Fruit fly (Drosophila melanogaster) whole organism, pupa: ENCODE data around the gene CG11658.
A peak's percentile ranks its signal among the peaks of the same experiment; 100 is the strongest.

ENCODE experiments used
- CG10348 ChIP-seq: fragments of 200-800 bp; sonication (Bioruptor generic); IDR thresholded peaks from 2 replicates; pipeline ENCODE4 v1.3.6; 2022; ENCODE audit warnings: missing biosample characterization, missing genetic modification characterization
- CG12605 ChIP-seq: fragments of 200-800 bp; sonication (Bioruptor generic); IDR thresholded peaks from 2 replicates; pipeline ENCODE4 v1.3.6; 2022; ENCODE audit warnings: missing biosample characterization, missing genetic modification characterization
- CG13204 ChIP-seq: fragments of 200-800 bp; sonication (Bioruptor generic); optimal IDR thresholded peaks from 2 replicates; lab custom pipeline; 2018; ENCODE audit warnings: missing biosample characterization, mild to moderate bottlenecking, missing genetic modification characterization, moderate library complexity
- CG14655 ChIP-seq: fragments of 200-800 bp; sonication (Bioruptor generic); optimal IDR thresholded peaks from 3 replicates; lab custom pipeline; 2017; ENCODE audit warnings: mild to moderate bottlenecking, missing biosample characterization, missing genetic modification reagents, missing genetic modification characterization
- CG15710 ChIP-seq: fragments of 200-800 bp; sonication (Bioruptor generic); optimal IDR thresholded peaks from 2 replicates; lab custom pipeline; 2018; ENCODE audit warnings: missing biosample characterization, mild to moderate bottlenecking, missing genetic modification characterization, moderate library complexity
- CG17806 ChIP-seq: fragments of 200-800 bp; sonication (Bioruptor generic); optimal IDR thresholded peaks from 2 replicates; lab custom pipeline; 2018; ENCODE audit warnings: missing biosample characterization, mild to moderate bottlenecking, missing genetic modification characterization, moderate library complexity
- CG32121 ChIP-seq: fragments of 200-800 bp; sonication (Bioruptor generic); IDR thresholded peaks from 2 replicates; pipeline ENCODE4 v1.3.6; 2022; ENCODE audit warnings: missing biosample characterization, missing genetic modification characterization
- CG34367 ChIP-seq: fragments of 200-800 bp; sonication (Bioruptor generic); optimal IDR thresholded peaks from 2 replicates; lab custom pipeline; 2018; ENCODE audit warnings: missing biosample characterization, mild to moderate bottlenecking, missing genetic modification characterization
- CG4496 ChIP-seq: fragments of 200-800 bp; sonication (Bioruptor generic); IDR thresholded peaks from 3 replicates; pipeline ENCODE4 v1.3.6; 2022; ENCODE audit warnings: missing biosample characterization, missing genetic modification characterization
- CG8159 ChIP-seq: fragments of 200-800 bp; sonication (Bioruptor generic); optimal IDR thresholded peaks from 3 replicates; lab custom pipeline; 2018; ENCODE audit warnings: missing biosample characterization, mild to moderate bottlenecking, missing genetic modification characterization, moderate library complexity
- CG8301 ChIP-seq: fragments of 200-800 bp; sonication (Bioruptor generic); optimal IDR thresholded peaks from 2 replicates; lab custom pipeline; 2018; ENCODE audit warnings: missing biosample characterization, mild to moderate bottlenecking, missing genetic modification characterization
- CG9948 ChIP-seq: fragments of 200-800 bp; sonication (Bioruptor generic); optimal IDR thresholded peaks from 2 replicates; lab custom pipeline; 2018; ENCODE audit warnings: missing biosample characterization, mild to moderate bottlenecking, missing genetic modification characterization, moderate library complexity
- D1 ChIP-seq: fragments of 200-800 bp; sonication (Bioruptor generic); optimal IDR thresholded peaks from 2 replicates; lab custom pipeline; 2018; ENCODE audit warnings: missing biosample characterization, mild to moderate bottlenecking, missing genetic modification characterization, moderate library complexity
- EcR ChIP-seq: fragments of 200-800 bp; sonication (Bioruptor generic); optimal IDR thresholded peaks from 3 replicates; lab custom pipeline; 2019; ENCODE audit warnings: missing biosample characterization, missing genetic modification characterization, mild to moderate bottlenecking, moderate library complexity, missing genetic modification reagents
- Ets98B ChIP-seq: fragments of 200-800 bp; sonication (Bioruptor generic); IDR thresholded peaks from 2 replicates; pipeline ENCODE4 v1.3.6; 2022; ENCODE audit warnings: missing biosample characterization, missing genetic modification characterization
- Pif1A ChIP-seq: fragments of 200-800 bp; sonication (Bioruptor generic); optimal IDR thresholded peaks from 3 replicates; lab custom pipeline; 2016; ENCODE audit warnings: missing biosample characterization, missing genetic modification characterization
- Pif1B ChIP-seq: fragments of 200-800 bp; sonication (Bioruptor generic); optimal IDR thresholded peaks from 3 replicates; lab custom pipeline; 2016; ENCODE audit warnings: missing biosample characterization, missing genetic modification characterization
- Snoo ChIP-seq: fragments of 200-800 bp; sonication (Bioruptor generic); optimal IDR thresholded peaks from 3 replicates; lab custom pipeline; 2017; ENCODE audit warnings: missing biosample characterization, mild to moderate bottlenecking, missing genetic modification characterization, inconsistent platforms
- fd96Ca ChIP-seq: fragments of 200-800 bp; sonication (Bioruptor generic); IDR thresholded peaks from 3 replicates; pipeline ENCODE4 v1.3.6; 2022; ENCODE audit warnings: missing biosample characterization, missing genetic modification characterization
- gl ChIP-seq: fragments of 200-800 bp; sonication (Bioruptor generic); optimal IDR thresholded peaks from 2 replicates; lab custom pipeline; 2018; ENCODE audit warnings: missing biosample characterization, mild to moderate bottlenecking, missing genetic modification characterization
- rn ChIP-seq: fragments of 200-800 bp; sonication (Bioruptor generic); IDR thresholded peaks from 2 replicates; pipeline ENCODE4 v1.3.6; 2022; ENCODE audit warnings: missing biosample characterization, missing genetic modification characterization

The CG11658 gene

DNA sequence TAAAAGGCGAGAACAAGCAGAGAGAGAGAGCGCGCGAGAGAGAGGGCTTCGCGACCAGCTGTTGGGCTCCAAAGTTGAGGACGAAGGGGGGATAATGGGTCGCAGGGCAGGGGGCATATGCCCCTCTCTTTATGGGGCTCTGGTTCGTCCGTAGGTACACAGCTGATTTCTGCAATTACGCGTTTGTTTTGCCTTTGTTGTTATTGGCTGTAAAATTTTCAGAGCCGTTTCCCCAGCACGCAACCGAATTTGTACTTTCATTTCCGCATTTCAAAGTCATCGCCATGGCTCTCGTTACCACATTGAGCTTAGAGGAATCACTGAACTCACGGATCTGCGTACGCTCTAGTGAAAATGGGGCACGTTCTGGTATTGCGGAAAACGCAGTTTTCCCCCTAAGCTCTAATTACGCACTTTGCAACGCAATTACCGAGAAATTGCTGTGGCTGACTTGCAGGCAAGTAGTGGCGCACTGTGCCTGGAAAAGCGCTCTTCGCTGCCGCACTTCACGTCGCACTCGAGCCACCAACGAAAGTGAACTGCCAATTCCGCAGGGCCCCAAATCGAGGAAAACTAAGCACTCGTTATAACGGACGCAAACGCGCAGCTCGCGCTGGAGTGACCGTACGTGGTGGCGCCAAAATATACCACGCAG lies at the start of gene CG11658:
TSS of gene CG11658 (minus strand) at position 576 of the 655 bp plus-strand sequence.
- TF ChIP-seq CG14655 (GFP tag; lab: Kevin White, UChicago) = no peak
- peak; percentile 52 for TF ChIP-seq gl (tag; lab: Kevin White, UChicago)
- TF ChIP-seq CG4496 (GFP tag; lab: Robert Waterston, UW) = peak; percentile 58; the same call in 2 of the 3 replicates
- peak; percentile 87 for TF ChIP-seq CG12605 (GFP tag; lab: Robert Waterston, UW)
- no peak for TF ChIP-seq CG15710 (tag; lab: Kevin White, UChicago)
- peak; percentile 50 for TF ChIP-seq CG13204 (GFP tag; lab: Kevin White, UChicago)
- no peak for TF ChIP-seq CG17806 (tag; lab: Kevin White, UChicago)
- TF ChIP-seq D1 (tag; lab: Kevin White, UChicago) = no peak
- TF ChIP-seq fd96Ca (GFP tag; lab: Robert Waterston, UW) = peak; percentile 37; the same call in 1 of the 3 replicates
- peak; percentile 58 for TF ChIP-seq EcR (GFP tag; lab: Kevin White, UChicago)
- peak; percentile 25 for TF ChIP-seq Pif1A (GFP tag; lab: Kevin White, UChicago)
- peak; percentile 57 for TF ChIP-seq Ets98B (GFP tag; lab: Robert Waterston, UW)
- no peak for TF ChIP-seq Snoo
- no peak for TF ChIP-seq CG8301 (tag; lab: Kevin White, UChicago)
- no peak for TF ChIP-seq CG10348 (GFP tag; lab: Robert Waterston, UW)
- TF ChIP-seq CG32121 (GFP tag; lab: Robert Waterston, UW) = peak; percentile 42; the same call in 1 of the 2 replicates
- TF ChIP-seq Pif1B (GFP tag; lab: Kevin White, UChicago) = peak; percentile 48
- no peak for TF ChIP-seq CG9948 (tag; lab: Kevin White, UChicago)
- no peak for TF ChIP-seq CG8159 (tag; lab: Kevin White, UChicago)
- no peak for TF ChIP-seq rn (GFP tag; lab: Robert Waterston, UW)
- TF ChIP-seq CG34367 (tag; lab: Kevin White, UChicago) = no peak

DNA sequence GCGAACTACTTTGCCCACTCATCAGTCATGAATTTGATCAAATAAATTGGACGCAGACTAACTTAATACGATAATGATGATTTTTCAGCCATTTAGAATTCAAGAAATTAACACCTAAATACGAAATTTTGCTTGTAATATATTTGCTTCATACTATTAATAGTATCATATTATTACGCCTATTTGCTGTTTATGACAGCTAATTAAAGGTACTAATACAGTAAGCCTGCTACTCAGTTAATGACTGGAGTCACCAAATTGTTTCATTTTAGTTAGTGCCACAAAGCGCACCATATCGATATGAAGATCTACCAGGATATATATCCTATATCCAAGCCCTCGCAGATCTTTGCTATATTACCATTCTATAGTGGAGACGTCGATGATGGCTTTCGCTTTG lies 42.7 kb upstream of the CG11658 start, which contains the start of gene Gr68a:
TSS of gene Gr68a (plus strand) at position 301 of the 400 bp plus-strand sequence.
- TF ChIP-seq CG10348 (GFP tag; lab: Robert Waterston, UW) (no peak), CG12605 (GFP tag; lab: Robert Waterston, UW) (no peak), CG8159 (tag; lab: Kevin White, UChicago) (no peak), CG17806 (tag; lab: Kevin White, UChicago) (no peak), CG9948 (tag; lab: Kevin White, UChicago) (no peak), D1 (tag; lab: Kevin White, UChicago) (no peak), gl (tag; lab: Kevin White, UChicago) (no peak), Ets98B (GFP tag; lab: Robert Waterston, UW) (no peak), EcR (GFP tag; lab: Kevin White, UChicago) (no peak), Pif1A (GFP tag; lab: Kevin White, UChicago) (no peak), CG4496 (GFP tag; lab: Robert Waterston, UW) (no peak), Snoo (no peak), fd96Ca (GFP tag; lab: Robert Waterston, UW) (no peak), CG32121 (GFP tag; lab: Robert Waterston, UW) (no peak), CG34367 (tag; lab: Kevin White, UChicago) (no peak), CG14655 (GFP tag; lab: Kevin White, UChicago) (no peak), CG13204 (GFP tag; lab: Kevin White, UChicago) (no peak)
- TF ChIP-seq, all 21 proteins: peak for 0

dm6 chr3L:11731841-11732240 lies 23.5 kb upstream of the CG11658 start, which contains the start of gene CG32087:
Gene CG32087 (plus strand): TSS chr3L:11732141.
- TF ChIP-seq rn (GFP tag; lab: Robert Waterston, UW) = no peak
- no peak for TF ChIP-seq Pif1A (GFP tag; lab: Kevin White, UChicago)
- TF ChIP-seq CG10348 (GFP tag; lab: Robert Waterston, UW) = no peak

dm6 chr3L:11728147-11728546 lies 19.8 kb upstream of the CG11658 start, which contains the start of gene sunn:
Gene sunn (plus strand): TSS chr3L:11728348.
- TF ChIP-seq gl (tag; lab: Kevin White, UChicago) (no peak), Snoo (no peak), D1 (tag; lab: Kevin White, UChicago) (no peak), EcR (GFP tag; lab: Kevin White, UChicago) (no peak), rn (GFP tag; lab: Robert Waterston, UW) (no peak), CG9948 (tag; lab: Kevin White, UChicago) (no peak), CG13204 (GFP tag; lab: Kevin White, UChicago) (no peak), CG10348 (GFP tag; lab: Robert Waterston, UW) (no peak), CG32121 (GFP tag; lab: Robert Waterston, UW) (no peak), CG8159 (tag; lab: Kevin White, UChicago) (no peak), CG14655 (GFP tag; lab: Kevin White, UChicago) (no peak), Pif1A (GFP tag; lab: Kevin White, UChicago) (no peak), CG8301 (tag; lab: Kevin White, UChicago) (no peak)

DNA sequence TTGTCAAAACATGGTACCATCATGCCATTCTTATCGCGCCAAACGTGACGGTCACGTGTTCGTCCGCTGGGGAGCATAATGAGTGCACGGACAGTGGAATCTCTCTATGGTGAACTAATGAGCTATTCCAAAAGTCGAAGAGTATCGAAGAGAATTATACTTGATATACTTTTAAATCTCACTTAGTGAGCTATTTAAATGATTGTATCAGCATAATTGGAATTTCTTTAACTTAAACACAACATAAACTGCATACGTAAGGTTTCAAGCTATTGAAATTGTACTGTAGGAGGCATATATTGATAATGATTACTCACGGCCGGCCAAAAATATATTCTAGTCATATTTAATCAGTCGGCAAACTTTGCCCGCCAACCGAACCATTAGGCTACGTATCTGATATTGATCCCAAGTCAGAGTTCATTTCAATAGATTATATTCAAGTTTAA lies 13.2 kb upstream of the CG11658 start:
- no peak for TF ChIP-seq CG4496 (GFP tag; lab: Robert Waterston, UW)
- TF ChIP-seq CG13204 (GFP tag; lab: Kevin White, UChicago) = no peak
- TF ChIP-seq fd96Ca (GFP tag; lab: Robert Waterston, UW) = no peak
- TF ChIP-seq CG10348 (GFP tag; lab: Robert Waterston, UW) = no peak
- TF ChIP-seq Pif1A (GFP tag; lab: Kevin White, UChicago) = no peak
